Fruit fly (Drosophila melanogaster): ENCODE data around the gene CG43732.
A peak's percentile ranks its signal among the peaks of the same experiment; 100 is the strongest.

Gene CG43732

dm6 chr3R:18923208-18923761 lies 26.7 kb upstream of the CG43732 start (continued):
- TF ChIP-seq CG8290 (GFP tag; optimal IDR thresholded peaks at IDR 0.05) (no peak), CG8290 (tag; optimal IDR thresholded peaks at IDR 0.05) (peak in 1 of 2 experiments; percentile 2), CG1832 (GFP tag; optimal IDR thresholded peaks at IDR 0.05) (no peak), CG6254 (GFP tag; optimal IDR thresholded peaks at IDR 0.05) (peak; percentile 16), odd (GFP tag; optimal IDR thresholded peaks at IDR 0.05) (no peak), Dfd (GFP tag; optimal IDR thresholded peaks at IDR 0.05) (no peak), lbe (GFP tag; optimal IDR thresholded peaks at IDR 0.05) (peak; percentile 56), ATbp (GFP tag; optimal IDR thresholded peaks at IDR 0.05) (peak; percentile 49), CG8478 (optimal IDR thresholded peaks at IDR 0.05) (no peak), CG33557 (GFP tag; optimal IDR thresholded peaks at IDR 0.05) (peak; percentile 11), Elba2 (GFP tag; optimal IDR thresholded peaks at IDR 0.05) (peak; percentile 92), CG14710 (tag; optimal IDR thresholded peaks at IDR 0.05) (peak; percentile 8), ci (GFP tag; IDR thresholded peaks at IDR 0.05) (peak; percentile 53; the same call in 1 of the 3 replicates), Asciz (GFP tag; optimal IDR thresholded peaks at IDR 0.05) (peak; percentile 14), Atf6 (GFP tag; IDR thresholded peaks at IDR 0.05) (peak; percentile 45; the same call in 1 of the 2 replicates), Stat92E (GFP tag; optimal IDR thresholded peaks at IDR 0.05) (no peak), bsh (GFP tag; optimal IDR thresholded peaks at IDR 0.05) (peak in 1 of 2 experiments; percentile 16), lab (GFP tag; optimal IDR thresholded peaks at IDR 0.05) (peak; percentile 18), bigmax (GFP tag; optimal IDR thresholded peaks at IDR 0.05) (peak; percentile 43), Trl (optimal IDR thresholded peaks at IDR 0.05) (peak; percentile 58 to 76), Trl (GFP tag; optimal IDR thresholded peaks at IDR 0.05) (no peak), chinmo (GFP tag; IDR thresholded peaks at IDR 0.05; ENCODE audit: partially characterized antibody) (peak; percentile 45; the same call in 2 of the 4 replicates), Hsf (GFP tag; optimal IDR thresholded peaks at IDR 0.05) (no peak), CG6765 (GFP tag; optimal IDR thresholded peaks at IDR 0.05) (no peak), CG34422 (GFP tag; IDR thresholded peaks at IDR 0.05) (peak; percentile 12; the same call in 1 of the 3 replicates), jigr1 (GFP tag; IDR thresholded peaks at IDR 0.05) (no peak), insv (GFP tag; optimal IDR thresholded peaks at IDR 0.05) (peak in 1 of 2 experiments; percentile 4), sens (GFP tag) (peak; percentile 55), CG43689 (GFP tag; IDR thresholded peaks at IDR 0.05) (no peak), yki (optimal IDR thresholded peaks at IDR 0.05) (peak; percentile 8)

- peak; percentile 53 for TF ChIP-seq CG3163 (GFP tag; optimal IDR thresholded peaks at IDR 0.05)
- peak; percentile 50 for TF ChIP-seq da (GFP tag; optimal IDR thresholded peaks at IDR 0.05)
- no peak for TF ChIP-seq Atf3 (GFP tag; optimal IDR thresholded peaks at IDR 0.05)
- no peak for TF ChIP-seq CG14710 (tag; optimal IDR thresholded peaks at IDR 0.05)
- TF ChIP-seq Nf-YA (GFP tag; IDR thresholded peaks at IDR 0.05) = peak; percentile 23; the same call in 1 of the 2 replicates
- peak in 1 of 2 experiments; percentile 54 for TF ChIP-seq crp (GFP tag; optimal IDR thresholded peaks at IDR 0.05)
- no peak for TF ChIP-seq ase (GFP tag; IDR thresholded peaks at IDR 0.05)
- peak; percentile 44 for TF ChIP-seq ac (GFP tag; optimal IDR thresholded peaks at IDR 0.05)
- TF ChIP-seq Nf-YC (tag; optimal IDR thresholded peaks at IDR 0.05) = peak; percentile 78
- TF ChIP-seq CG1832 (GFP tag; optimal IDR thresholded peaks at IDR 0.05) = peak; percentile 83
- no peak for TF ChIP-seq Doc2 (GFP tag; IDR thresholded peaks at IDR 0.05)
- TF ChIP-seq CG17328 (GFP tag; IDR thresholded peaks at IDR 0.05) = no peak
- TF ChIP-seq CG12299 (tag; optimal IDR thresholded peaks at IDR 0.05) = no peak
- TF ChIP-seq CG10321 (GFP tag; IDR thresholded peaks at IDR 0.05) = peak; percentile 94
- peak; percentile 67 for TF ChIP-seq sqz (GFP tag; optimal IDR thresholded peaks at IDR 0.05)
- TF ChIP-seq row (GFP tag; IDR thresholded peaks at IDR 0.05) = 0 out of 3 replicates have a peak, but pooled peaks have one; percentile 7
- no peak for TF ChIP-seq CG16863 (GFP tag; optimal IDR thresholded peaks at IDR 0.05)
- no peak for TF ChIP-seq br (optimal IDR thresholded peaks at IDR 0.05)
- no peak for TF ChIP-seq stwl (tag; optimal IDR thresholded peaks at IDR 0.05)
- TF ChIP-seq CG11560 (tag; IDR thresholded peaks at IDR 0.05) = no peak
- TF ChIP-seq bab2 (GFP tag; optimal IDR thresholded peaks at IDR 0.05) = no peak
- no peak for TF ChIP-seq Spps (tag; optimal IDR thresholded peaks at IDR 0.05)
- no peak for TF ChIP-seq gro (GFP tag; optimal IDR thresholded peaks at IDR 0.05)
These were observed 26.0 kb upstream of the CG43732 start for dm6 chr3R:18923802-18924635.
